Worm (Caenorhabditis elegans) whole organism, young adult: ENCODE data around the gene mltn-11.

Experiments
- B0261.1 ChIP-seq: sonication (generic microtip); optimal IDR thresholded peaks from 2 replicates; lab custom pipeline; 2016; ENCODE audit warnings: mild to moderate bottlenecking, missing genetic modification characterization, moderate library complexity, missing compliant biosample characterization
- D2030.7 ChIP-seq: fragments of 200-800 bp; sonication (Bioruptor generic); IDR thresholded peaks from 2 replicates; pipeline ENCODE4 v1.3.6; 2022; ENCODE audit warnings: missing genetic modification reagents, missing genetic modification characterization, missing compliant biosample characterization
- F49E8.2 ChIP-seq: sonication (generic microtip); optimal IDR thresholded peaks from 3 replicates; lab custom pipeline; 2017; ENCODE audit warnings: missing genetic modification characterization, mild to moderate bottlenecking, missing compliant biosample characterization, antibody characterized with exemption, moderate library complexity; ENCODE audit not compliant: insufficient read depth
- F52B5.7 ChIP-seq: sonication (generic microtip); optimal IDR thresholded peaks from 2 replicates; lab custom pipeline; 2016; ENCODE audit warnings: mild to moderate bottlenecking, missing genetic modification characterization, missing compliant biosample characterization
- F57C9.4 ChIP-seq: sonication (generic microtip); optimal IDR thresholded peaks from 2 replicates; lab custom pipeline; 2017; ENCODE audit warnings: mild to moderate bottlenecking, missing genetic modification characterization, missing compliant biosample characterization
- T26A5.8 ChIP-seq: sonication (generic microtip); optimal IDR thresholded peaks from 2 replicates; lab custom pipeline; 2016; ENCODE audit warnings: missing genetic modification characterization, missing compliant biosample characterization
- Y53F4B.3 ChIP-seq: fragments of 200-800 bp; sonication (Bioruptor generic); IDR thresholded peaks from 2 replicates; pipeline ENCODE4 v1.3.6; 2022; ENCODE audit warnings: missing genetic modification reagents, missing genetic modification characterization, missing compliant biosample characterization
- ZK185.1 ChIP-seq: sonication (generic microtip); optimal IDR thresholded peaks from 2 replicates; lab custom pipeline; 2016; ENCODE audit warnings: mild to moderate bottlenecking, missing genetic modification characterization, missing compliant biosample characterization; ENCODE audit not compliant: poor library complexity, severe bottlenecking
- ama-1 ChIP-seq, 3 experiments: fragments of 150-350 bp in 1 of 3; sonication (generic microtip) in 2 of 3; optimal IDR thresholded peaks; 2 replicates each; lab custom pipeline; 2014 to 2018; ENCODE audit warnings: missing biosample characterization in 2 of 3, missing genetic modification characterization in 2 of 3, missing genetic modification reagents in 2 of 3
- athp-1 ChIP-seq: sonication (generic microtip); optimal IDR thresholded peaks from 2 replicates; lab custom pipeline; 2017; ENCODE audit warnings: mild to moderate bottlenecking, missing genetic modification characterization, missing compliant biosample characterization
- attf-3 ChIP-seq: fragments of 200-800 bp; sonication (Bioruptor generic); conservative IDR thresholded peaks from 2 replicates; pipeline ENCODE4 v1.3.6; 2022; ENCODE audit warnings: missing genetic modification reagents, missing genetic modification characterization, missing compliant biosample characterization
- attf-6 ChIP-seq: fragments of 200-800 bp; sonication (Bioruptor generic); IDR thresholded peaks from 2 replicates; pipeline ENCODE4 v1.3.6; 2022; ENCODE audit warnings: missing genetic modification reagents, missing genetic modification characterization, missing compliant biosample characterization
- cebp-2 ChIP-seq: fragments of 200-800 bp; sonication (Bioruptor generic); IDR thresholded peaks from 2 replicates; pipeline ENCODE4 v1.3.6; 2022; ENCODE audit warnings: missing genetic modification characterization, missing compliant biosample characterization
- ceh-27 ChIP-seq: fragments of 200-800 bp; sonication (Bioruptor generic); optimal IDR thresholded peaks from 2 replicates; lab custom pipeline; 2018; ENCODE audit warnings: mild to moderate bottlenecking, missing genetic modification characterization, moderate library complexity, missing compliant biosample characterization
- ceh-40 ChIP-seq: fragments of 200-800 bp; sonication (Bioruptor generic); IDR thresholded peaks from 2 replicates; pipeline ENCODE4 v1.3.6; 2022; ENCODE audit warnings: missing genetic modification characterization, missing compliant biosample characterization
- ceh-79 ChIP-seq: sonication (generic microtip); optimal IDR thresholded peaks from 2 replicates; lab custom pipeline; 2017; ENCODE audit warnings: mild to moderate bottlenecking, missing genetic modification characterization, missing compliant biosample characterization
- chd-7 ChIP-seq: sonication (generic microtip); optimal IDR thresholded peaks from 2 replicates; lab custom pipeline; 2016; ENCODE audit warnings: mild to moderate bottlenecking, missing genetic modification characterization, moderate library complexity, missing compliant biosample characterization
- die-1 ChIP-seq: sonication (generic microtip); optimal IDR thresholded peaks from 2 replicates; lab custom pipeline; 2016; ENCODE audit warnings: missing genotype, mild to moderate bottlenecking, missing genetic modification characterization, missing compliant biosample characterization
- dpl-1 ChIP-seq: fragments of 150-350 bp; optimal IDR thresholded peaks from 2 replicates; lab custom pipeline; 2014; ENCODE audit warnings: missing biosample characterization, missing genetic modification reagents, missing genetic modification characterization
- egl-44 ChIP-seq: fragments of 200-800 bp; sonication (Bioruptor generic); IDR thresholded peaks from 2 replicates; pipeline ENCODE4 v1.3.6; 2022; ENCODE audit warnings: missing genetic modification reagents, missing genetic modification characterization, missing compliant biosample characterization
- him-1 ChIP-seq: sonication (generic microtip); optimal IDR thresholded peaks from 2 replicates; lab custom pipeline; 2016; ENCODE audit warnings: missing genotype, missing genetic modification reagents, missing genetic modification characterization, missing compliant biosample characterization
- hmg-1.2 ChIP-seq: fragments of 200-800 bp; sonication (Bioruptor generic); IDR thresholded peaks from 2 replicates; pipeline ENCODE4 v1.3.6; 2022; ENCODE audit warnings: missing genetic modification reagents, missing genetic modification characterization, missing compliant biosample characterization
- hrde-1 ChIP-seq: sonication (generic microtip); optimal IDR thresholded peaks from 2 replicates; lab custom pipeline; 2016; ENCODE audit warnings: missing genetic modification characterization, mild to moderate bottlenecking, missing compliant biosample characterization, moderate library complexity, missing genotype, missing genetic modification reagents, borderline replicate concordance
- hsf-1 ChIP-seq: fragments of 200-800 bp; sonication (Bioruptor generic); IDR thresholded peaks from 2 replicates; pipeline ENCODE4 v1.3.6; 2022; ENCODE audit warnings: missing genetic modification reagents, missing genetic modification characterization, missing compliant biosample characterization
- let-526 ChIP-seq: fragments of 200-800 bp; sonication (Bioruptor generic); IDR thresholded peaks from 2 replicates; pipeline ENCODE4 v1.3.6; 2022; ENCODE audit warnings: missing genetic modification reagents, missing genetic modification characterization, missing compliant biosample characterization
- lir-1 ChIP-seq: fragments of 200-800 bp; sonication (Bioruptor generic); conservative IDR thresholded peaks from 2 replicates; pipeline ENCODE4 v1.3.6; 2022; ENCODE audit warnings: missing genetic modification reagents, missing genetic modification characterization, missing compliant biosample characterization
- mcd-1 ChIP-seq: fragments of 200-800 bp; sonication (Bioruptor generic); IDR thresholded peaks from 2 replicates; pipeline ENCODE4 v1.3.6; 2022; ENCODE audit warnings: missing genetic modification reagents, missing genetic modification characterization, missing compliant biosample characterization
- mel-28 ChIP-seq: sonication (generic microtip); optimal IDR thresholded peaks from 2 replicates; lab custom pipeline; 2016; ENCODE audit warnings: borderline replicate concordance, mild to moderate bottlenecking, missing genetic modification characterization, missing compliant biosample characterization
- nhr-80 ChIP-seq: sonication (generic microtip); optimal IDR thresholded peaks from 2 replicates; lab custom pipeline; 2016; ENCODE audit warnings: missing genetic modification characterization, missing compliant biosample characterization
- pha-4 ChIP-seq: fragments of 150-350 bp; sonication (generic microtip); optimal IDR thresholded peaks from 2 replicates; lab custom pipeline; 2014; ENCODE audit warnings: missing biosample characterization, missing genetic modification reagents, missing genetic modification characterization
- rec-8 ChIP-seq, 2 experiments: sonication (generic microtip); optimal IDR thresholded peaks; 2 replicates each; lab custom pipeline; 2016; ENCODE audit warnings: mild to moderate bottlenecking in 2 of 2, missing genetic modification characterization in 2 of 2, missing genetic modification reagents in 2 of 2, missing genotype in 2 of 2, missing biosample characterization in 1 of 2, missing compliant biosample characterization in 1 of 2, moderate library complexity in 1 of 2
- rpc-1 ChIP-seq, 2 experiments: fragments of 150-350 bp in 1 of 2; sonication (generic microtip) in 1 of 2; optimal IDR thresholded peaks; 2 replicates each; lab custom pipeline; 2014 to 2018; ENCODE audit warnings: missing biosample characterization in 1 of 2, missing genetic modification characterization in 1 of 2, missing genetic modification reagents in 1 of 2, missing genotype in 1 of 2
- snpc-4 ChIP-seq, 5 experiments: fragments of 150-350 bp in 1 of 5; sonication (generic microtip) in 4 of 5; optimal IDR thresholded peaks; 2 replicates each; lab custom pipeline; 2014 to 2018; ENCODE audit warnings: missing genetic modification characterization in 5 of 5, missing biosample characterization in 3 of 5, antibody characterized with exemption in 2 of 5, mild to moderate bottlenecking in 2 of 5, missing compliant biosample characterization in 2 of 5, missing genotype in 2 of 5, moderate library complexity in 2 of 5, missing genetic modification reagents in 1 of 5
- tbp1 ChIP-seq: fragments of 200-800 bp; sonication (Bioruptor generic); optimal IDR thresholded peaks from 2 replicates; lab custom pipeline; 2018; ENCODE audit warnings: mild to moderate bottlenecking, missing genetic modification characterization, missing compliant biosample characterization
- unc-62 ChIP-seq: fragments of 150-350 bp; optimal IDR thresholded peaks from 2 replicates; lab custom pipeline; 2014; ENCODE audit warnings: missing biosample characterization, missing genetic modification reagents, missing genetic modification characterization
- ztf-22 ChIP-seq: fragments of 200-800 bp; sonication (Bioruptor generic); optimal IDR thresholded peaks from 2 replicates; lab custom pipeline; 2018; ENCODE audit warnings: mild to moderate bottlenecking, missing genetic modification characterization, moderate library complexity, missing compliant biosample characterization
- ztf-3 ChIP-seq: fragments of 200-800 bp; sonication (Bioruptor generic); optimal IDR thresholded peaks from 2 replicates; lab custom pipeline; 2018; ENCODE audit warnings: mild to moderate bottlenecking, missing genetic modification characterization, missing compliant biosample characterization

mltn-11 gene

DNA sequence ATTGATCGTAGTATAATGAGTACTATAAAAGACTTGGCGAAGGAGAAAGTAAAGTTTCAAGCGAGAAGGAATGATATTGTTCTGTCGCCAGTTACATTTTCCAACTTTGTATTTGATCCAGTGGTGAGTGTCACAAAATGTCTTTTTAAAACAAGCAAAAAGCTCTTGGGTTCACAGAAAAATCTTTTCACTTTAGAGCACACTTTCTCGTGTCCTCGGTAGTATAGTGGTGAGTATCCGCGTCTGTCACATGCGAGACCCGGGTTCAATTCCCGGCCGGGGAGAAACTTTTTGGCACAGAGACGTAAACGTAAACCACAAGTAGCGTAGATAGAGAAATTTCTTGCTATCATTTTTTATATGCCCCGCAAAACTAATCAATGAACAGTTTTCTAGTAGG lies 4.4 kb downstream of the mltn-11 start (continued):
- TF ChIP-seq ZK185.1 (tag; lab: Kevin White, UChicago) (peak; percentile 57), attf-3 (GFP tag; lab: Robert Waterston, UW) (no peak), rpc-1 (optimal IDR thresholded peaks at IDR 0.05; lab: Kevin White, UChicago) (peak; percentile 70), rpc-1 (tag; optimal IDR thresholded peaks at IDR 0.05; lab: Kevin White, UChicago) (peak; percentile 85), lir-1 (GFP tag; lab: Robert Waterston, UW) (no peak), T26A5.8 (tag; lab: Kevin White, UChicago) (no peak), athp-1 (tag; lab: Kevin White, UChicago) (peak; percentile 7), egl-44 (GFP tag; lab: Robert Waterston, UW) (no peak), let-526 (GFP tag; lab: Robert Waterston, UW) (no peak), die-1 (tag; lab: Kevin White, UChicago) (peak; percentile 69), Y53F4B.3 (GFP tag; lab: Robert Waterston, UW) (no peak), F49E8.2 (tag; lab: Kevin White, UChicago) (peak; percentile 10), hmg-1.2 (GFP tag; lab: Robert Waterston, UW) (peak; percentile 59), ceh-27 (GFP tag; lab: Kevin White, UChicago) (no peak), tbp1 (GFP tag; lab: Kevin White, UChicago) (peak; percentile 89), attf-6 (GFP tag; lab: Robert Waterston, UW) (peak; percentile 83), ceh-79 (tag; lab: Kevin White, UChicago) (no peak), cebp-2 (GFP tag; lab: Robert Waterston, UW) (0 out of 2 replicates have a peak, but pooled peaks have one; percentile 77), D2030.7 (peak; percentile 37; the same call in 1 of the 2 replicates), mel-28 (tag; lab: Kevin White, UChicago) (no peak), snpc-4 (GFP tag; optimal IDR thresholded peaks at IDR 0.05; lab: Kevin White, UChicago) (peak; percentile 63), snpc-4 (tag; optimal IDR thresholded peaks at IDR 0.05; lab: Kevin White, UChicago) (peak in 2 of 4 experiments; percentile 18 to 83), dpl-1 (GFP tag; lab: Kevin White, UChicago) (no peak), B0261.1 (tag; lab: Kevin White, UChicago) (peak; percentile 79), him-1 (tag; lab: Kevin White, UChicago) (peak; percentile 71), chd-7 (tag; lab: Kevin White, UChicago) (peak; percentile 22), hsf-1 (0 out of 2 replicates have a peak, but pooled peaks have one; percentile 42), ztf-22 (GFP tag; lab: Kevin White, UChicago) (no peak)

DNA sequence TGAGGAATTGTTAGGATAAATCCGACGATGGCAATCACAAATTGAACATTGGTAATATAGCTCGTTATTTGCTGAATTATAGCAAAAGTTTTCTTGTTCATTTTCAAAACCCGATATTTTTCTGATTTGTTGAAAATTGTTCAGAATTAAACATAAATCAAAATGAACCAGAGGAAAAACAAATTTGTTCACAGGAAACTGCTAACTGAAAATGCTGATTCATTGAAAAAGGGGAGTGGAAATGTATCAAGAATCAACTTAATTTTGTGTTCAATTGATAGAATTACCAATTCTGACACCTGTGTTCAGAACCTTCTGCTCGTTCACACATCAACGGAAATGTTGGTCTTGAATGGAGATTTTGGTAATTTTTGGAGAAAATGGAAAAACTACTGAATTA lies 7.6 kb downstream of the mltn-11 start, which contains the start of gene srw-77:
TSS of gene srw-77 (minus strand) at position 101 of the 400 bp plus-strand sequence.
- no peak for TF ChIP-seq ztf-3 (GFP tag; lab: Kevin White, UChicago)
- TF ChIP-seq ama-1 (optimal IDR thresholded peaks at IDR 0.05; lab: Kevin White, UChicago) = no peak
- TF ChIP-seq ama-1 (GFP tag; optimal IDR thresholded peaks at IDR 0.05; lab: Kevin White, UChicago) = no peak
- TF ChIP-seq F57C9.4 (tag; lab: Kevin White, UChicago) = no peak
- no peak for TF ChIP-seq pha-4 (tag; lab: Kevin White, UChicago)
- TF ChIP-seq B0261.1 (tag; lab: Kevin White, UChicago) = no peak
- TF ChIP-seq rec-8 (tag; optimal IDR thresholded peaks at IDR 0.05; lab: Kevin White, UChicago) = no peak
- no peak for TF ChIP-seq unc-62 (GFP tag; lab: Kevin White, UChicago)
- TF ChIP-seq hsf-1 = no peak
- no peak for TF ChIP-seq nhr-80 (tag; lab: Kevin White, UChicago)
- TF ChIP-seq mcd-1 (GFP tag; lab: Robert Waterston, UW) = no peak
- TF ChIP-seq ceh-40 (GFP tag; lab: Robert Waterston, UW) = no peak
- no peak for TF ChIP-seq F52B5.7 (tag; lab: Kevin White, UChicago)
- no peak for TF ChIP-seq hmg-1.2 (GFP tag; lab: Robert Waterston, UW)
- no peak for TF ChIP-seq athp-1 (tag; lab: Kevin White, UChicago)
- TF ChIP-seq hrde-1 (tag; lab: Kevin White, UChicago) = no peak
- TF ChIP-seq let-526 (GFP tag; lab: Robert Waterston, UW) = no peak
